Fruit fly (Drosophila melanogaster): ENCODE data around the gene CG3679.

CG3679 gene

dm6 chrX:16303636-16304035, at the start of gene CG3679:
Gene CG3679 (plus strand): TSS chrX:16303870.
- no peak for TF ChIP-seq CG17801 (GFP tag; optimal IDR thresholded peaks at IDR 0.05; ENCODE audit: partially characterized antibody)

dm6 chrX:16263415-16263814, 40.3 kb upstream of the CG3679 start:
- no peak for TF ChIP-seq CG17801 (GFP tag; optimal IDR thresholded peaks at IDR 0.05; ENCODE audit: partially characterized antibody)

- TF ChIP-seq CG17801 (GFP tag; optimal IDR thresholded peaks at IDR 0.05; ENCODE audit: partially characterized antibody): no peak
These were observed 37.2 kb upstream of the CG3679 start, which contains the start of gene CG12507 for dm6 chrX:16266437-16266836. Gene CG12507 (minus strand): TSS chrX:16266537.

DNA sequence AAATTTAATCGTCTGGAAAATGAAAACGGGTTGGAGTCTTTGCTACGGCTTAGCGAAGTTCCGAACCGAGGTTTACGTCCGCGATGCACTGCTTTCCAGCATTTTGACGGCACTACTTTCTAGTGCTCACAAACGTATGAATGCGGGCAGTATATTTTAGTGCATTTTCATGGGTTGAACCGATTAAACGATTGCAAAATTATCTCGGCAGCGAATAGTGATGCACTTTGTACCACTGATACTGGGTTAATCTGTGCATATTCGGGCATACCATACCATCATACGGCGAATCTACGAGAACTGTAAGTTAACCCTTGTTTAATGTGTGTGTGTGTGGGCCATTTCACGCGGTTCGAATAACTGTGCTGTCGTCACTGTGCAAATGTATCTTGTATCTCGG, 32.9 kb upstream of the CG3679 start, which contains the start of gene Mfe2:
Gene Mfe2, plus strand, starts transcription at position 157 of the 400 bp plus-strand sequence.
- TF ChIP-seq CG17801 (GFP tag; optimal IDR thresholded peaks at IDR 0.05; ENCODE audit: partially characterized antibody): peak; percentile 50

dm6 chrX:16275168-16275853, 28.4 kb upstream of the CG3679 start:
- no peak for TF ChIP-seq CG17801 (GFP tag; optimal IDR thresholded peaks at IDR 0.05; ENCODE audit: partially characterized antibody)

- no peak for TF ChIP-seq CG17801 (GFP tag; optimal IDR thresholded peaks at IDR 0.05; ENCODE audit: partially characterized antibody)
These were observed 27.8 kb upstream of the CG3679 start, which contains the start of the genes kat80 and Prosalpha4 for dm6 chrX:16275854-16276338. Gene kat80 (minus strand): TSS chrX:16276180. Gene Prosalpha4 (plus strand): TSS chrX:16276270.

- no peak for TF ChIP-seq CG17801 (GFP tag; optimal IDR thresholded peaks at IDR 0.05; ENCODE audit: partially characterized antibody)
These were observed 25.7 kb upstream of the CG3679 start, which contains the start of gene eas for dm6 chrX:16277878-16278506. Gene eas (plus strand): TSS chrX:16278328.

DNA sequence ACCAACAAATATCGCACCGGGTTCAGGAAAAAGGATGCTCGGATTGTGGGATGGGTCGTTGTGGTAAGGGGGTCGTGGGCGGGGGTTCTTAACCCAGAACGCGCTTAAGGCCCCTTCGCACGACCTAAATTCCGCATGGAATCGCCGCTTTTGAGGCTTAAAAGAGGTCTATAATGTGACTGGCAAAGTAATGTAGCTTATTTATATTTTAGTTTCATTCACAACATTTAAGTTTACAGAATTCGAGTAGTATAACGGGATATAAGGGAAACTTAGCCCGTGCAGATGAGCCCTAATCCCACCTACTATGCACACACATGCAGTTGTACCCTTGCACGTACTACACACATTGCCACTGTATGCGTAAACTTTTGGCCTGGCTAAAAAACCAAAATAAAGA, 24.9 kb upstream of the CG3679 start:
- TF ChIP-seq CG17801 (GFP tag; optimal IDR thresholded peaks at IDR 0.05; ENCODE audit: partially characterized antibody): peak; percentile 86

DNA sequence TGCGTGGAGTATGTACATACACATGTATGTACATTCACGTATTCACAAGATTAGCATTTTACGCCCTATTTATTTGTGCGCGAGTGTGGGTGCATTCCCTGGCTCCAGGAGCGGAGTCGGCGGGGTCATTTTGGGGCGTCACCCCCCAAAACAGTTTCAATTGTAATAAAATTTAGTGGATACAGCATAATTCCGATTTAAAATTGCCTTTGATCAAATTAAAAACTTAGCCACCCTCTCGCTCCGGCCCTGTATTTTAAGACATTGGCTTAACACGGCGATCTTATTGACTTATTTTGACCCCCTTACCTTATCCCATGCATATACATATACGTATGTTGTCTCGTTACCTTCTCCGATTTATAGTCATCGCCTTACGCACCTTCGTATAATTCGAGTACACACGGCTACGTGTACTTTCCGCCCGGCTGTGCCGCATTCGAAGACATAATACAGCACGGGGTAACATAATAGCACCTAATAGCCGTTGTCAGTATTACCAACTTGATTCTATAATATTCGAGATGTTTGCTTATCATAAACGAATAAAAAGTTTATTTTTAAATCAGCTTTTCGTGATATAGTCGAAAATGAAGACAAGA, 24.2 kb upstream of the CG3679 start:
- peak; percentile 45 for TF ChIP-seq CG17801 (GFP tag; optimal IDR thresholded peaks at IDR 0.05; ENCODE audit: partially characterized antibody)

dm6 chrX:16281305-16281704, 22.4 kb upstream of the CG3679 start:
- no peak for TF ChIP-seq CG17801 (GFP tag; optimal IDR thresholded peaks at IDR 0.05; ENCODE audit: partially characterized antibody)

DNA sequence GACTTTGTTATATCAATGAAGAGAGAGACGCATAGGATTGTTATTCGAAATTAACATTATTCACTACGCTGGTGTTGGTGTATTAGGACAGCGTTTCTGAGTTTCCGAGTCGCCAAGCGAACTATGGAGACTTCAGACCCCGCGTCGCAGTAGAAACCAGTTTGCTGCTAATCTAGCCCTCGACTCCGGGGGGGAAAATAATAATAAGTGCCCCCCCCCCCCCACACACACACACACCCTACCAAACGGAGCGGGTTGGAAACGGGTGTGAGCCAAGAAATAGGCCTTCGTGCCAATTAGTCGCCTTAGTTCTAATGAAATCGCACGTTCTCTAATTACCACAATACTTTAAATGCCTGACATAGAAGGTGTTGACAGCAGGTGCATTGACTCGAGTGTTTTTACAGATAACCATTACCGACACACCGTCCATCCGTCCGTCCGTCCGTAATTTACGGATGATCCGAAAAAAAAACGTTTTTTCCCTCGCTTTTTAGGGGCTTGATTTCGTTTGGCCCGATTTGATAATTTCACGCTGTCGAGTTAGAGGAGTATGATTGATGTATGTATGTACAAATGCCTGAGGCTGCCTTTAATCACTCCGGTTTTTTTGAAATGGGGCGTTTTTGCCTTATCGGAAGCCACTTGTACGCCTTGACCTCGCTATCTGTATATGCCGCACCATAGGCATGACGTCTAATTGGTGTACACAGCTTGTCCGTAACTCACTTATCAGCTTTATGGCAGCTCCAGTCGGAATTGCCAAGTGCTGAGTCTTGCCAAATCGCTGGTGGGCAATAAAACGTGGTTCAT, 21.7 kb upstream of the CG3679 start:
- TF ChIP-seq CG17801 (GFP tag; optimal IDR thresholded peaks at IDR 0.05; ENCODE audit: partially characterized antibody): no peak

DNA sequence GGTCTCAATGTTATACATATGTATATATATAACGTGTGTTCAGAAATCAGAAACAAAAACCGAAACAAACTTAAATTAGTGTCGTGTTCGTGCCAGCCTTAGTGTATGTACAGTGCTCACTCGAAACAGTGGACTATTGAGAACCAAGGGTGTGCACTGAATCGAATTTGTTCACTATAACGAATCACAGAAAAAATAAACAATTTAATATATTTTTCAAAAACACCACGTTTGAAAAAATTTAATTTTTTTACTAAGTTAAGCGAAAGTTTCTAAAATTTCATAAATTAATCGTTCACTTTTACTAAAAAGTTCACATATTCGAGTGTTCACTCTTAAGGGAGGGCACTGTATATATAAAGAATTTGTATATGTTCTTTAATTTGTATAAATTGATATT, 18.5 kb upstream of the CG3679 start:
- TF ChIP-seq CG17801 (GFP tag; optimal IDR thresholded peaks at IDR 0.05; ENCODE audit: partially characterized antibody): peak; percentile 19

DNA sequence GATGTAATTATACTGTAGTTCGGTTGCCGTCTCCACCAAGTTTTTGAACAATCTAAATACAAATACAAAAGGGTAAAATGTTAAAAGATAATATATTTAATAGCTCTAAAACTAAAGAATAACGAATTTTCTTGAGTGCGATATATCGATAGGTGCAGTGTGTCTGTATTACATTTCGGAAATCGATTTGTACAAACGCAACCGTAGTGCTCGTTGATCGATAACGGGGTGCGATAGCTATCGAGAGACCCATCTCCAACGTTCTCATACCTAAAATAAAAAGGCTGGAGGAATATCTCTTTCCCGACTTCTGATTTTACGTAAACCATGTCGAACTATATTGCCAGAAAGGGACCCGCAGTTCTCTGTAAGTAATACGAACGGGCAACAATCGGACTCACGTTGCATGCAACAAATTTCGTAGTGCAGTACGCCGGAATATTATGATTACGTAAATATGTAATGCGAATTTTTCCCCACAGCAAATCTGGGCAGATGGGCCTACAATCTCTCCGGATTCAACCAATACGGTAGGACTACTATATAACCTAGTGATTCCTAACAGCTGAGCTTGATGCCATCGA, 17.5 kb upstream of the CG3679 start, which contains the start of gene UQCR-14:
Gene UQCR-14, plus strand, starts transcription at position 206 of the 584 bp plus-strand sequence.
- peak; percentile 78 for TF ChIP-seq CG17801 (GFP tag; optimal IDR thresholded peaks at IDR 0.05; ENCODE audit: partially characterized antibody)

DNA sequence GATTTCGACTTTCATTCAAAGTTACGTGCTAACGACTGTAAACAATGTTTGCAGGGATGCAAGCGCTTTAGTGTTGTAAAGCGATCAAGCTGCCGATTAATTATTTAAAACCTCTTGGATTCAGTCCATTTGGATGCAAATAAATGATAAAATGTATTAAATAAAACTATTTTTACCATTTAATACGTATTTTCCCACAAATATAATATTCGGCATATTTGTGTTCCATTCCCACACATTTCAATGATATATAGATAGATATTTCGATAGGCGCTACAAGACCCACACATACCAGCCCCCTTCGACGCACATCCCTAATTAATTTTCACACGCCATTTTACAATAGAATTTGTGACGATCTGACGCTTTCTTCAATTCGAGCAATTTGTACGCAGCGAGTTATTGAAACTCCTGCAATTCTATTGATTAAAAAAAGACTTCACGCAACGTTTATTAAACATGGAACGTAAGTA, 15.1 kb upstream of the CG3679 start, which contains the start of the genes CG32576 and caz:
Gene CG32576, minus strand, starts transcription at position 42 of the 473 bp plus-strand sequence.
Gene caz, plus strand, starts transcription at position 319 of the 473 bp plus-strand sequence.
- TF ChIP-seq CG17801 (GFP tag; optimal IDR thresholded peaks at IDR 0.05; ENCODE audit: partially characterized antibody): peak; percentile 45

Measured in ovary, adult (tissue).